Worm (Caenorhabditis elegans) whole organism, mixed stage, embryonic: ENCODE measurements around the gene C46C11.3.

Source experiments
- drap-1 ChIP-seq: fragments of 200-800 bp; sonication (Bioruptor generic); optimal IDR thresholded peaks from 3 replicates; lab custom pipeline; 2018; ENCODE audit warnings: mild to moderate bottlenecking, missing genetic modification characterization, missing compliant biosample characterization
- unc-62 ChIP-seq: fragments of 150-350 bp; optimal IDR thresholded peaks from 2 replicates; lab custom pipeline; 2014; ENCODE audit warnings: missing biosample characterization, missing genetic modification reagents, missing genetic modification characterization

DNA sequence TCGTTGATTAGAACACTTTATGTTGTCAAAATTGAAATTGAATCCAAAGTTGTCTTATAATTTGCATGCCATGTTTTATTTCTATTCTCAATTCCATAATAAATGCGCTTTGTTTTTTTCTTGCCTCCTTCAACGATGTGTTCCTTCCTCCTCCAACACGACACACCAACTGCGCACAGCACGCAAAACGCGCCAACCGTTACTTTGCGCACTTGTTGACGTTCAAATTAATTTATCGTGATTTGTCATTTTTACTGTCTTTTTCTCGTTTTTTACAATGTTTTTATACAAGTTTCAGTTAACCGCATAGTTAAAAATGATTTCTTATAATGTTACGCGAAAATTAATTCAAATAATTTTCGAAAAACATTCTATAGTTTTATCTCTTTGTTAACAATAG, 34.2 kb upstream of the C46C11.3 start:
- TF ChIP-seq unc-62 (GFP tag; lab: Kevin White, UChicago): no peak
- no peak for TF ChIP-seq drap-1 (GFP tag; lab: Kevin White, UChicago)
